Worm (Caenorhabditis elegans) whole organism, L3 larva: ENCODE measurements around the gene fbxb-35.

ENCODE experiments used
- elt-2 ChIP-seq: sonication (generic microtip); optimal IDR thresholded peaks from 2 replicates; lab custom pipeline; 2016; ENCODE audit warnings: missing genetic modification reagents, mild to moderate bottlenecking, missing genetic modification characterization, missing compliant biosample characterization
- nhr-77 ChIP-seq: fragments of 150-350 bp; optimal IDR thresholded peaks from 2 replicates; lab custom pipeline; 2014; ENCODE audit warnings: missing biosample characterization, missing genetic modification characterization

Gene fbxb-35

ce11 chrII:2099139-2099976 lies 47.9 kb downstream of the fbxb-35 start, which contains the start of gene math-42:
Gene math-42, plus strand, starts transcription at chrII:2099926.
- TF ChIP-seq elt-2 (tag; lab: Kevin White, UChicago) (peak; percentile 60), nhr-77 (tag; lab: Kevin White, UChicago) (no peak)
